Worm (Caenorhabditis elegans): Measurements from ENCODE around the gene K12D12.4.

DNA sequence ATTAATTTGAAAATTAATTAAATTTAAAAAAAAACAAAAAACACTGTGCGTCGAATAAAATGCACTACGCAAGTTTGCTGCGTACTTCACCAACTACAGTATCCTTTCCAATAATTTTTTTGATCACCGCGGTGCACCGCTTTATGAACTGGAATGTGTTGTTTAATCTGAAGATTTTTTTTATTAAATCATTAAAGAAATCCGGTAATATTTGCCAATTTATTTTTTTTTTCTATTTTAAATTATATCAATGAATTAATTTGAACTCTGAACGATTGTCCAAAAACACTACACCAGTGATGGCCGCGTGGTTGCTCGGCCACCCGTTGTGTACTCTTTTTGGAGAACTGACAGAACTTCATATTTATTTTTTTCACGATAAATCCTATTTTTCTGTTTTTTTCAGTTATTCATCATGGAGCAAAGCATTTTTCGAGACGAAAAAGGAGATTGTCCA is 4.9 kb downstream of the K12D12.4 start, which contains the start of gene K12D12.5:
- no peak for TF ChIP-seq ztf-29 (GFP tag; IDR thresholded peaks at IDR 0.05)
- TF ChIP-seq flt-1 (GFP tag; IDR thresholded peaks at IDR 0.05), result no peak
- no peak for TF ChIP-seq ztf-23 (GFP tag; IDR thresholded peaks at IDR 0.05)
- TF ChIP-seq klf-2 (GFP tag; conservative IDR thresholded peaks at IDR 0.05), result no peak
